Worm (Caenorhabditis elegans) whole organism, midembryonic: ENCODE results near the gene gmap-1.

Experiments used
- T22C8.4 ChIP-seq: fragments of 200-800 bp; sonication (Bioruptor generic); IDR thresholded peaks from 2 replicates; pipeline ENCODE4 v1.3.6; 2022; ENCODE audit warnings: missing genetic modification characterization, missing compliant biosample characterization
- cog-1 ChIP-seq: sonication (generic microtip); optimal IDR thresholded peaks from 2 replicates; lab custom pipeline; 2016; ENCODE audit warnings: missing genetic modification characterization, missing compliant biosample characterization
- flt-1 ChIP-seq: fragments of 200-800 bp; sonication (Bioruptor generic); IDR thresholded peaks from 2 replicates; pipeline ENCODE4 v1.3.6; 2022; ENCODE audit warnings: missing genetic modification characterization, missing compliant biosample characterization
- klf-2 ChIP-seq: fragments of 200-800 bp; sonication (Bioruptor generic); conservative IDR thresholded peaks from 2 replicates; pipeline ENCODE4 v1.3.6; 2022; ENCODE audit warnings: missing genetic modification reagents, missing genetic modification characterization, missing compliant biosample characterization
- med-1 ChIP-seq: sonication (generic microtip); optimal IDR thresholded peaks from 2 replicates; lab custom pipeline; 2017; ENCODE audit warnings: missing genetic modification characterization, mild to moderate bottlenecking, missing compliant biosample characterization, antibody characterized with exemption, missing genetic modification reagents; ENCODE audit not compliant: insufficient read depth
- ref-1 ChIP-seq: fragments of 200-800 bp; sonication (Bioruptor generic); conservative IDR thresholded peaks from 2 replicates; pipeline ENCODE4 v1.3.6; 2022; ENCODE audit warnings: missing genetic modification reagents, missing genetic modification characterization, missing compliant biosample characterization
- tab-1 ChIP-seq: fragments of 200-800 bp; sonication (Bioruptor generic); IDR thresholded peaks from 2 replicates; pipeline ENCODE4 v1.3.6; 2022; ENCODE audit warnings: missing genetic modification characterization, missing compliant biosample characterization
- ztf-23 ChIP-seq: fragments of 200-800 bp; sonication (Bioruptor generic); IDR thresholded peaks from 2 replicates; pipeline ENCODE4 v1.3.6; 2022; ENCODE audit warnings: missing genetic modification reagents, missing genetic modification characterization, missing compliant biosample characterization
- ztf-29 ChIP-seq: fragments of 200-800 bp; sonication (Bioruptor generic); IDR thresholded peaks from 2 replicates; pipeline ENCODE4 v1.3.6; 2022; ENCODE audit warnings: missing genetic modification reagents, missing genetic modification characterization, missing compliant biosample characterization

The gmap-1 gene

ce11 chrX:12934768-12935167, at the start of gene gmap-1:
Gene gmap-1, minus strand, starts transcription at chrX:12934978.
- no peak for TF ChIP-seq flt-1 (GFP tag; lab: Robert Waterston, UW)
- no peak for TF ChIP-seq ref-1 (GFP tag; lab: Robert Waterston, UW)
- TF ChIP-seq med-1 (GFP tag; lab: Kevin White, UChicago) = no peak
- no peak for TF ChIP-seq klf-2 (GFP tag; lab: Robert Waterston, UW)
- no peak for TF ChIP-seq cog-1 (tag; lab: Kevin White, UChicago)
- no peak for TF ChIP-seq T22C8.4
- no peak for TF ChIP-seq tab-1 (GFP tag; lab: Robert Waterston, UW)
- TF ChIP-seq ztf-29 (GFP tag; lab: Robert Waterston, UW) = no peak
- no peak for TF ChIP-seq ztf-23 (GFP tag; lab: Robert Waterston, UW)

ce11 chrX:12982725-12983124, 47.9 kb upstream of the gmap-1 start:
- no peak for TF ChIP-seq ztf-23 (GFP tag; lab: Robert Waterston, UW)
- TF ChIP-seq flt-1 (GFP tag; lab: Robert Waterston, UW) = no peak
- no peak for TF ChIP-seq med-1 (GFP tag; lab: Kevin White, UChicago)
- TF ChIP-seq ztf-29 (GFP tag; lab: Robert Waterston, UW) = no peak
- no peak for TF ChIP-seq tab-1 (GFP tag; lab: Robert Waterston, UW)
- TF ChIP-seq ref-1 (GFP tag; lab: Robert Waterston, UW) = no peak
- no peak for TF ChIP-seq klf-2 (GFP tag; lab: Robert Waterston, UW)
- TF ChIP-seq T22C8.4 = no peak

DNA sequence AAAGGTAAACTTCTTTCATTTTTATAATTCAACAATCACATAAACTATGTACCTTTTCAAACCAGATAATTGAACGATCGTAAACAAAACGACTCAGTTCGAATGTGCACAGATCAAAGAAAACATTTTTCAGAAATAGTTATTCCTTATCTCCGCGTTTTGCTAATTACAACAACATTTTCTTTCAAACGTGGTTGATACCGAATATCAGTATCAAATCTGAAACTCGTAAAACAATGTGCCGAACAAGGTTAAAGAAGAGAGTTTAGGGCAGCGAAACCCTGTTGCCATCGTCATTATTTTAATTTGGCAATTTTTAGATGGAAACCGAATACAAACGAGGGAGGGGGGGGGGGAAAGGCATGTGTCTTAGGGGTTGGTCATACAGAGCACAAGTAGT, 46.6 kb upstream of the gmap-1 start, which contains the start of gene scav-4:
TSS of gene scav-4 (plus strand) at position 383 of the 400 bp plus-strand sequence.
- TF ChIP-seq T22C8.4 (no peak), med-1 (GFP tag; lab: Kevin White, UChicago) (no peak), ref-1 (GFP tag; lab: Robert Waterston, UW) (no peak), ztf-23 (GFP tag; lab: Robert Waterston, UW) (no peak), klf-2 (GFP tag; lab: Robert Waterston, UW) (no peak), ztf-29 (GFP tag; lab: Robert Waterston, UW) (no peak), flt-1 (GFP tag; lab: Robert Waterston, UW) (no peak), cog-1 (tag; lab: Kevin White, UChicago) (no peak), tab-1 (GFP tag; lab: Robert Waterston, UW) (no peak)

ce11 chrX:12979747-12980146, 45.0 kb upstream of the gmap-1 start:
- TF ChIP-seq klf-2 (GFP tag; lab: Robert Waterston, UW) = no peak
- no peak for TF ChIP-seq tab-1 (GFP tag; lab: Robert Waterston, UW)
- TF ChIP-seq cog-1 (tag; lab: Kevin White, UChicago) = no peak
- TF ChIP-seq ztf-23 (GFP tag; lab: Robert Waterston, UW) = no peak
- no peak for TF ChIP-seq ref-1 (GFP tag; lab: Robert Waterston, UW)
- no peak for TF ChIP-seq flt-1 (GFP tag; lab: Robert Waterston, UW)
- no peak for TF ChIP-seq T22C8.4
- no peak for TF ChIP-seq med-1 (GFP tag; lab: Kevin White, UChicago)

DNA sequence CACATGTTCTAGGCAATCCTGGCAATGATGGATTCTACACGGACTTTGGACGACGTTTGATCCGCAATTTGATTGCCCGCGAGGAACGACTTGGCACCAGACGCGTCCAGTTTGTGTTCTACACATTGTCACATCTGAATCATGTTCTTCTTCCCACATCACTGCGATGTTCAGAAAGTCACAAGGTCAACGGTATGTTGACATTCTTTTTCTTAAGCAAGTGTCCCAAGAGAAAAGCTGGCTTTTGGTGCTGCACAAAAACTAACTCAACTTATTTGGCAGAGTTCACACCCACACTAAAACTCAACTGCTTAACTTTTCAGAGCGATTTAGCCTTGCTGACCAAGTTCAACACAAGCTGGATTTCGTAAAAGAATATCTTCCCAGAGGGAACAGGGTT, 43.8 kb upstream of the gmap-1 start:
- TF ChIP-seq tab-1 (GFP tag; lab: Robert Waterston, UW) = no peak
- TF ChIP-seq med-1 (GFP tag; lab: Kevin White, UChicago) = no peak
- no peak for TF ChIP-seq ztf-23 (GFP tag; lab: Robert Waterston, UW)
- TF ChIP-seq ztf-29 (GFP tag; lab: Robert Waterston, UW) = no peak
- TF ChIP-seq cog-1 (tag; lab: Kevin White, UChicago) = no peak
- no peak for TF ChIP-seq ref-1 (GFP tag; lab: Robert Waterston, UW)
- no peak for TF ChIP-seq flt-1 (GFP tag; lab: Robert Waterston, UW)
- no peak for TF ChIP-seq T22C8.4
- no peak for TF ChIP-seq klf-2 (GFP tag; lab: Robert Waterston, UW)

- TF ChIP-seq ztf-23 (GFP tag; lab: Robert Waterston, UW) (no peak), cog-1 (tag; lab: Kevin White, UChicago) (no peak), tab-1 (GFP tag; lab: Robert Waterston, UW) (no peak), med-1 (GFP tag; lab: Kevin White, UChicago) (no peak), ztf-29 (GFP tag; lab: Robert Waterston, UW) (no peak), klf-2 (GFP tag; lab: Robert Waterston, UW) (no peak), T22C8.4 (no peak), flt-1 (GFP tag; lab: Robert Waterston, UW) (no peak), ref-1 (GFP tag; lab: Robert Waterston, UW) (no peak)
Observed at ce11 chrX:12977451-12977850, 42.7 kb upstream of the gmap-1 start, which contains the start of gene F11C1.9. Gene F11C1.9, minus strand, starts transcription at chrX:12977551.

- TF ChIP-seq med-1 (GFP tag; lab: Kevin White, UChicago) (no peak), ref-1 (GFP tag; lab: Robert Waterston, UW) (no peak), T22C8.4 (no peak), ztf-23 (GFP tag; lab: Robert Waterston, UW) (no peak), klf-2 (GFP tag; lab: Robert Waterston, UW) (no peak), tab-1 (GFP tag; lab: Robert Waterston, UW) (no peak), flt-1 (GFP tag; lab: Robert Waterston, UW) (no peak), ztf-29 (GFP tag; lab: Robert Waterston, UW) (no peak), cog-1 (tag; lab: Kevin White, UChicago) (no peak)
Observed at ce11 chrX:12976774-12977173, 42.0 kb upstream of the gmap-1 start, which contains the start of the genes F11C1.4 and F11C1.10. Gene F11C1.4, plus strand, starts transcription at chrX:12977074. Gene F11C1.10, plus strand, starts transcription at chrX:12977082.

DNA sequence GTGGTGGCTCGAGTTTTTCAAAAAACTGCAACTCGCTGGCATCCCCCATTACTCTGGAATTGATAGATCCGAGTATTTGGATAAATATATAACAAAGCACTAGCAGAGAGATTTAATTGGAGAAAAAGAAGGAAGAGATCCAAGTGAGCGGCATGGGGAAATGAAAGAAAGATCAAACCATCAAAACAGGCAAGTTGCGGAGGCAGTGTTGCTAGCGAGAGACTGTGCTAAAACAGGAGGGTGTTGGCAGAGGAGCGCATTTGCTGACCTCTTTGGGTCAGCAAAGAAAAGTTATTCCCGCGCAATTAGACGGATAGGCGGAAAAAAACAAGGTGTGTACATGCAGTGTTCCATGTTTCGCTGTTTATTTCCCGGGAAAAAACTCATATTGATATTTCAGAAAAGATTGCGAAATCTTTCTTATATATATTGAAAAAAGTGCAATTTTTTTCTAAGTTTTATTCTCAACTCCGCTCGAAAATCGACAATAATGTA, 40.9 kb upstream of the gmap-1 start, which contains the start of gene ppk-3:
TSS of gene ppk-3 (minus strand) at position 51 of the 495 bp plus-strand sequence.
- TF ChIP-seq ref-1 (GFP tag; lab: Robert Waterston, UW) = no peak
- peak; percentile 33 for TF ChIP-seq cog-1 (tag; lab: Kevin White, UChicago)

DNA sequence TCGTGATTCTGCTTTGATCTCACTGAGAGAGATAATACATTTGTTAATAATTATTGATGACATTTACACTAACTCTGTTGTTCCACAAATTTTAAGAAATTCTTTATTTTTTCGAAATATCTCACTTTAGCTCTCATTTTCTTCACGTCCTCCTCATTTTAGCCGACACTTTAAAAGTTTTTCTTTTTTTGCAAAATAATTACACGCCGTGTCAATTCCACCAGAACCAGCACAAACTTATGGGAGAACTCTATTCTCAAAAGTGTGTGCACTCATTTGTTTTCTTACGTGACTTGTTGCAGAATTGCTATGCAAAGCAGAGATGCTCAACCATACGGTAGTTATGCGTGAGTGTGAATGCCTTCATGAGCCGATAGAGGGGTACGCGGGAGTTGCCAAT, 30.4 kb upstream of the gmap-1 start, which contains the start of gene frpr-2:
TSS of gene frpr-2 (plus strand) at position 301 of the 400 bp plus-strand sequence.
- TF ChIP-seq T22C8.4 (no peak), cog-1 (tag; lab: Kevin White, UChicago) (no peak), tab-1 (GFP tag; lab: Robert Waterston, UW) (no peak), ztf-23 (GFP tag; lab: Robert Waterston, UW) (no peak), ref-1 (GFP tag; lab: Robert Waterston, UW) (no peak), ztf-29 (GFP tag; lab: Robert Waterston, UW) (no peak), med-1 (GFP tag; lab: Kevin White, UChicago) (no peak), klf-2 (GFP tag; lab: Robert Waterston, UW) (no peak), flt-1 (GFP tag; lab: Robert Waterston, UW) (no peak)
